Worm (Caenorhabditis elegans) whole organism, mixed stage, embryonic: ENCODE measurements around the gene rfip-1.

ENCODE experiments used
- M03D4.4 ChIP-seq: sonication (generic microtip); optimal IDR thresholded peaks from 2 replicates; lab custom pipeline; 2017; ENCODE audit warnings: mild to moderate bottlenecking, missing genetic modification characterization, missing compliant biosample characterization
- bed-3 ChIP-seq: fragments of 200-800 bp; sonication (Bioruptor generic); optimal IDR thresholded peaks from 3 replicates; lab custom pipeline; 2018; ENCODE audit warnings: mild to moderate bottlenecking, missing genetic modification characterization, moderate library complexity, missing compliant biosample characterization
- blmp-1 ChIP-seq: fragments of 150-350 bp; optimal IDR thresholded peaks from 2 replicates; lab custom pipeline; 2014; ENCODE audit warnings: missing biosample characterization, missing genetic modification characterization
- ceh-39 ChIP-seq: fragments of 150-350 bp; optimal IDR thresholded peaks from 2 replicates; lab custom pipeline; 2014; ENCODE audit warnings: missing biosample characterization, missing genetic modification characterization
- ceh-43 ChIP-seq: fragments of 200-800 bp; sonication (Bioruptor generic); optimal IDR thresholded peaks from 2 replicates; lab custom pipeline; 2018; ENCODE audit warnings: mild to moderate bottlenecking, missing genetic modification characterization, moderate library complexity, missing compliant biosample characterization
- ceh-83 ChIP-seq: fragments of 200-800 bp; sonication (Bioruptor generic); optimal IDR thresholded peaks from 2 replicates; lab custom pipeline; 2018; ENCODE audit warnings: mild to moderate bottlenecking, missing genetic modification characterization, missing compliant biosample characterization
- ces-1 ChIP-seq: fragments of 150-350 bp; optimal IDR thresholded peaks from 2 replicates; lab custom pipeline; 2014; ENCODE audit warnings: missing biosample characterization, missing genetic modification reagents, missing genetic modification characterization
- elt-3 ChIP-seq: fragments of 150-350 bp; optimal IDR thresholded peaks from 2 replicates; lab custom pipeline; 2014; ENCODE audit warnings: missing biosample characterization, missing genetic modification characterization
- flh-1 ChIP-seq: fragments of 200-800 bp; sonication (Bioruptor generic); optimal IDR thresholded peaks from 2 replicates; lab custom pipeline; 2018; ENCODE audit warnings: mild to moderate bottlenecking, missing genetic modification characterization, moderate library complexity, missing compliant biosample characterization
- ham-2 ChIP-seq: fragments of 200-800 bp; sonication (Bioruptor generic); optimal IDR thresholded peaks from 2 replicates; lab custom pipeline; 2018; ENCODE audit warnings: mild to moderate bottlenecking, missing genetic modification characterization, missing compliant biosample characterization
- hlh-1 ChIP-seq: fragments of 150-350 bp; optimal IDR thresholded peaks from 2 replicates; lab custom pipeline; 2014; ENCODE audit warnings: missing biosample characterization, missing genetic modification reagents, missing genetic modification characterization
- lin-13 ChIP-seq: fragments of 150-350 bp; optimal IDR thresholded peaks from 2 replicates; lab custom pipeline; 2014; ENCODE audit warnings: missing biosample characterization, missing genetic modification characterization
- lin-32 ChIP-seq: fragments of 200-800 bp; sonication (Bioruptor generic); optimal IDR thresholded peaks from 2 replicates; lab custom pipeline; 2018; ENCODE audit warnings: mild to moderate bottlenecking, missing genetic modification characterization, missing compliant biosample characterization
- lsy-2 ChIP-seq: fragments of 150-350 bp; optimal IDR thresholded peaks from 2 replicates; lab custom pipeline; 2014; ENCODE audit warnings: missing biosample characterization, missing genetic modification characterization
- mab-5 ChIP-seq: fragments of 150-350 bp; optimal IDR thresholded peaks from 2 replicates; lab custom pipeline; 2014; ENCODE audit warnings: missing biosample characterization, missing genetic modification characterization
- mep-1 ChIP-seq: fragments of 150-350 bp; optimal IDR thresholded peaks from 2 replicates; lab custom pipeline; 2017; ENCODE audit warnings: missing biosample characterization, missing genetic modification reagents, missing genetic modification characterization, inconsistent platforms
- mls-2 ChIP-seq: sonication (generic microtip); optimal IDR thresholded peaks from 2 replicates; lab custom pipeline; 2016; ENCODE audit warnings: mild to moderate bottlenecking, missing genetic modification characterization, moderate library complexity, missing compliant biosample characterization
- nhr-12 ChIP-seq: fragments of 150-350 bp; optimal IDR thresholded peaks from 2 replicates; lab custom pipeline; 2014; ENCODE audit warnings: missing biosample characterization, missing genetic modification characterization
- nhr-2 ChIP-seq: fragments of 150-350 bp; optimal IDR thresholded peaks from 2 replicates; lab custom pipeline; 2014; ENCODE audit warnings: missing biosample characterization, missing genetic modification characterization
- nhr-237 ChIP-seq: fragments of 150-350 bp; optimal IDR thresholded peaks from 2 replicates; lab custom pipeline; 2014; ENCODE audit warnings: missing biosample characterization, missing genetic modification characterization
- nhr-28 ChIP-seq: fragments of 150-350 bp; optimal IDR thresholded peaks from 2 replicates; lab custom pipeline; 2014; ENCODE audit warnings: missing biosample characterization, missing genetic modification characterization
- pha-4 ChIP-seq: fragments of 150-350 bp; optimal IDR thresholded peaks from 2 replicates; lab custom pipeline; 2018; ENCODE audit warnings: missing biosample characterization, missing genetic modification reagents, missing genetic modification characterization
- sem-2 ChIP-seq: fragments of 200-800 bp; sonication (Bioruptor generic); optimal IDR thresholded peaks from 2 replicates; lab custom pipeline; 2018; ENCODE audit warnings: mild to moderate bottlenecking, missing genetic modification characterization, missing compliant biosample characterization
- snpc-4 ChIP-seq: fragments of 150-350 bp; optimal IDR thresholded peaks from 2 replicates; lab custom pipeline; 2014; ENCODE audit warnings: missing biosample characterization, missing genetic modification characterization
- sptf-1 ChIP-seq: sonication (generic microtip); optimal IDR thresholded peaks from 2 replicates; lab custom pipeline; 2017; ENCODE audit warnings: mild to moderate bottlenecking, missing genetic modification characterization, moderate library complexity, missing compliant biosample characterization
- tbx-8 ChIP-seq: fragments of 200-800 bp; sonication (Bioruptor generic); optimal IDR thresholded peaks from 2 replicates; lab custom pipeline; 2018; ENCODE audit warnings: mild to moderate bottlenecking, missing genetic modification characterization, moderate library complexity, missing compliant biosample characterization
- unc-62 ChIP-seq: fragments of 150-350 bp; optimal IDR thresholded peaks from 2 replicates; lab custom pipeline; 2014; ENCODE audit warnings: missing biosample characterization, missing genetic modification reagents, missing genetic modification characterization
- zip-8 ChIP-seq: fragments of 150-350 bp; optimal IDR thresholded peaks from 2 replicates; lab custom pipeline; 2014; ENCODE audit warnings: missing biosample characterization, missing genetic modification characterization
- ztf-11 ChIP-seq: fragments of 150-350 bp; optimal IDR thresholded peaks from 2 replicates; lab custom pipeline; 2014; ENCODE audit warnings: missing biosample characterization, missing genetic modification characterization

Gene rfip-1

DNA sequence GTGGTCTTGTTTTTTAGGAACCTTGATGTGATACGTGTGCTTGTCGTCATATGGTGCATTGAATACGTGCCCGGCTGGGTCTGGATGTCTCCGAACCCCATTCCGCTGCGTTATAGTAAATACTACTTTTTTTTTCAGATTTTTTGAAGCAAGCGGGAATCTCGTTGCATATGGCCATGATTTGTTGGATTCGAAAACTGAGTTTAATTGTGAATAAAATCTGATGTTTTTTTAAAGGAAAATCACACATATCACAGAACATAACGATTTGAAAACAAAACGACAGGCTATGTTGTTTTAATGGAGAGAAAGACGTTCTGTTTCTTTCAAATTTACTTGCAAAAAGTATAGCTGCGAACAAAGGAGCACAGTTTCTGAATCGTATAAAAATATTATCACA, 38.9 kb upstream of the rfip-1 start, which contains the start of the genes ZK1248.17 and H41C03.3:
Gene ZK1248.17 (minus strand): TSS at position 101 of the 400 bp plus-strand sequence.
Gene H41C03.3 (plus strand): TSS at position 337 of the 400 bp plus-strand sequence.
- no peak for TF ChIP-seq ham-2 (GFP tag; lab: Kevin White, UChicago)
- no peak for TF ChIP-seq lin-32
- no peak for TF ChIP-seq lsy-2 (tag; lab: Kevin White, UChicago)
- TF ChIP-seq flh-1 (GFP tag; lab: Kevin White, UChicago): no peak
- TF ChIP-seq ztf-11 (tag; lab: Kevin White, UChicago): no peak
- TF ChIP-seq M03D4.4 (tag; lab: Kevin White, UChicago): no peak

DNA sequence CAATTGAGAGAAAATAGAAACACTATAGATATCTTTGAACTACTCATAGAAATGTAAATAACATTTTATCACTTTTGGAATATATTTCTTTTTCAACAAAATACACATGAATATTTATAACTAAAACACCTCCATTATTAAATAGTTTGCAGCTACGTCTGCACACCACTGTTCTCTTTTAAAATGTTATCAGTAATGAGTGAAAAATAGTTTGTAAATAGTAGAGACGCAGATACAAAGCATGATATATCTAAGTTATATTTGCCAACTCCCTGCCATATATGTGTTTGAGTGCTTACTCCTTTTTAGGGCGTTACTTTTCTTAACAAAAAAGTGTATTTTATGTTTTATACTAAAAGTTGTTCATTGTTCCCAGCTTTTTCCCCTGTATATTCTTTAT, 38.2 kb upstream of the rfip-1 start:
- no peak for TF ChIP-seq sem-2 (GFP tag; lab: Kevin White, UChicago)
- TF ChIP-seq nhr-12: no peak

DNA sequence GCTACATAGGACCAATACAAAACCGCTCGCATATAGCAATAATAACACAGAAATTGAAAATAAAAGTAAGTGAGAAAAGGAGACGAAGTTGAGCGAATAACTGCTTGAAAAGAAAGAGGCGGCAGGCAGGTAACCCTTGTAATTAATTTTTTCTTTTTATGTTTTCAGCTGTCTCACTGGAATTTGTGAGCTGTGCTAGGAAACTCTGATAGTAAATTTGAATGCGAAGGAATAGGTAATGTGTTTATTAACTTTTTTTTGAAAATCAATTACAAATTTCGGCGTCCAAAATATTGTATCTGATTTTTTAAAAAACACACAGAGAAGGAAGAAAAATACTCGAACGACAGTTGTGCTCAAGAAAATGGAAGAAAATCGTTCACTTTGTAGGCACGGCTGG, 32.3 kb upstream of the rfip-1 start, which contains the start of gene H41C03.2:
Gene H41C03.2 (minus strand): TSS at position 101 of the 400 bp plus-strand sequence.
- TF ChIP-seq blmp-1 (tag; lab: Kevin White, UChicago) (no peak), ceh-83 (GFP tag; lab: Kevin White, UChicago) (no peak), zip-8 (tag; lab: Kevin White, UChicago) (no peak), nhr-237 (tag; lab: Kevin White, UChicago) (no peak), lin-32 (no peak), ham-2 (GFP tag; lab: Kevin White, UChicago) (no peak), mls-2 (tag; lab: Kevin White, UChicago) (no peak), nhr-28 (no peak), mep-1 (tag; lab: Kevin White, UChicago) (no peak), snpc-4 (no peak), lin-13 (tag; lab: Kevin White, UChicago) (no peak), ceh-39 (tag; lab: Kevin White, UChicago) (no peak), sptf-1 (tag; lab: Kevin White, UChicago) (no peak), hlh-1 (no peak), ces-1 (GFP tag; lab: Kevin White, UChicago) (no peak), ceh-43 (GFP tag; lab: Kevin White, UChicago) (no peak), nhr-2 (no peak)

DNA sequence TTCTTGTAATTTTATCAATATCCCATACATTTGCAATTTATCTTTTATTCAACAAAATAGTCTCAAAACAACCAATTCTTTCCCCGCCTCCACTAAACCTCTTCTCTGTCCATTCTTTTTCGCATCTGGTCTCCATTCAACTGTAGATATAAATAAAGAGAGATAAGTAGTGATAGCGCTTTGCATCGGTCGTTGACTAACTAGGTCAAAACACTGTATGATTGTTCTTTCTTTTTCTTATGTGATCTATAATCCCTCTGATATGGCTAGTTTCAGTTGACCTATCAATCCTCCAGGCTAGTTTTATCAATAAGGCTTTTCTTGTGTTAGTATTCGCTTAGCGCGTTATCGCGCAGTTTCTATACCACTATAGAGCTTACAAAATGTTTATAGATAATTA, 31.1 kb upstream of the rfip-1 start:
- TF ChIP-seq ham-2 (GFP tag; lab: Kevin White, UChicago): peak; percentile 51
- peak; percentile 44 for TF ChIP-seq elt-3 (tag; lab: Kevin White, UChicago)
- no peak for TF ChIP-seq tbx-8 (GFP tag; lab: Kevin White, UChicago)

DNA sequence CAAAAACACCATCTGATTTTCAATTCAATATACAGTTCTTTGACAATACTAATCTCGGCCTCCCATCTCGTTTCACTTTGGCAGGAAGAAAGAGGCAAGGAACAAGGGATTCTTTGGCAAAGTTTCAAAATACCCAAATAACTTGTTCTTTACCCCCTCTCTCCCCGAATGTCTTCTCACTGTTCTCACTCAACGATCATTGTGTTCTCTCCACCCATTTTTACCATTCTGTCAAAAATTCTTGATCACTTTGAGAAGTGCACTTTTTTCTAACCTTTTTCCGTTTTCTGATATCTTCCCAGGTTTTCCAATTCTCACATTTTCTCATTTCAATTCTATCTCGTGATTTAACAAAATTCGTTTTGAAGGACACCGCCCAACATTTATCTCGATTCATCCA, 30.2 kb upstream of the rfip-1 start, which contains the start of gene H41C03.1:
Gene H41C03.1 (plus strand): TSS at position 301 of the 400 bp plus-strand sequence.
- TF ChIP-seq mls-2 (tag; lab: Kevin White, UChicago): no peak
- no peak for TF ChIP-seq mab-5 (tag; lab: Kevin White, UChicago)
- no peak for TF ChIP-seq lin-13 (tag; lab: Kevin White, UChicago)
- TF ChIP-seq ces-1 (GFP tag; lab: Kevin White, UChicago): no peak
- TF ChIP-seq nhr-237 (tag; lab: Kevin White, UChicago): no peak
- no peak for TF ChIP-seq ceh-39 (tag; lab: Kevin White, UChicago)
- no peak for TF ChIP-seq tbx-8 (GFP tag; lab: Kevin White, UChicago)
- TF ChIP-seq ceh-43 (GFP tag; lab: Kevin White, UChicago): no peak
- TF ChIP-seq nhr-12: no peak
- TF ChIP-seq hlh-1: no peak
- no peak for TF ChIP-seq unc-62 (GFP tag; lab: Kevin White, UChicago)
- no peak for TF ChIP-seq pha-4 (tag; lab: Kevin White, UChicago)
- no peak for TF ChIP-seq ham-2 (GFP tag; lab: Kevin White, UChicago)
- TF ChIP-seq mep-1 (tag; lab: Kevin White, UChicago): no peak
- no peak for TF ChIP-seq bed-3 (GFP tag; lab: Kevin White, UChicago)

DNA sequence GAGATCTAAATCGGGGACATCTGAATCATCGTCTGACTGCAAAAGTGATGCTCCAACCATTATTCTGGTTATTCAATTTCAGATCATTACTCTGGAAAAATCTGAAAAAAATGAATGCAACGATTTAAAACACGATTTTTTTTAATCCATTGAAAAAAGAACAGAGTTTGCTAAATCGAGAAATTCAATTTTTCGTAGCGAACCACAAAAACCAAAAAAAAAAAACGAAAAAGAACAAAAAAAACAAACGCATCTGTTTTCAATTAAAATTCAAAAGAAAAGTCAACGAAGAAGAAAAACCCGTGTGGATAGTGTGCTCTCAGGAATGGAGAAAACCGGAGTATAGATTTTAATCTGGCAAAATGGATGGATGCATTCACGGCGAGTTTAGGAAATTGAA, 26.0 kb upstream of the rfip-1 start, which contains the start of gene F55C12.4:
Gene F55C12.4 (minus strand): TSS at position 101 of the 400 bp plus-strand sequence.
- no peak for TF ChIP-seq mls-2 (tag; lab: Kevin White, UChicago)
- TF ChIP-seq ces-1 (GFP tag; lab: Kevin White, UChicago): no peak
- TF ChIP-seq ceh-39 (tag; lab: Kevin White, UChicago): no peak
- TF ChIP-seq M03D4.4 (tag; lab: Kevin White, UChicago): no peak
- no peak for TF ChIP-seq mep-1 (tag; lab: Kevin White, UChicago)
- TF ChIP-seq sem-2 (GFP tag; lab: Kevin White, UChicago): no peak
- no peak for TF ChIP-seq lsy-2 (tag; lab: Kevin White, UChicago)
- TF ChIP-seq blmp-1 (tag; lab: Kevin White, UChicago): no peak
- TF ChIP-seq zip-8 (tag; lab: Kevin White, UChicago): no peak
- no peak for TF ChIP-seq ztf-11 (tag; lab: Kevin White, UChicago)
- TF ChIP-seq pha-4 (tag; lab: Kevin White, UChicago): no peak
